Worm (Caenorhabditis elegans) whole organism, L2 larva: ENCODE data around the gene ins-15.

Experiments
- F13H6.1 ChIP-seq: sonication (generic microtip); optimal IDR thresholded peaks from 2 replicates; lab custom pipeline; 2016; ENCODE audit warnings: missing genetic modification characterization, missing compliant biosample characterization
- aly-2 ChIP-seq: fragments of 150-350 bp; optimal IDR thresholded peaks from 2 replicates; lab custom pipeline; 2014; ENCODE audit warnings: missing biosample characterization, missing genetic modification characterization
- ceh-16 ChIP-seq: fragments of 150-350 bp; optimal IDR thresholded peaks from 2 replicates; lab custom pipeline; 2014; ENCODE audit warnings: missing biosample characterization, missing genetic modification characterization
- dmd-4 ChIP-seq: sonication (generic microtip); optimal IDR thresholded peaks from 2 replicates; lab custom pipeline; 2017; ENCODE audit warnings: missing biosample characterization, missing genetic modification characterization
- lsy-2 ChIP-seq, 2 experiments: fragments of 150-350 bp in 1 of 2; sonication (generic microtip) in 1 of 2; optimal IDR thresholded peaks; 2 replicates each; lab custom pipeline; 2014 to 2017; ENCODE audit warnings: missing biosample characterization in 2 of 2, missing genetic modification characterization in 2 of 2
- nhr-12 ChIP-seq: fragments of 150-350 bp; optimal IDR thresholded peaks from 2 replicates; lab custom pipeline; 2014; ENCODE audit warnings: missing biosample characterization, missing genetic modification characterization
- ztf-11 ChIP-seq: sonication (generic microtip); optimal IDR thresholded peaks from 2 replicates; lab custom pipeline; 2017; ENCODE audit warnings: missing biosample characterization, missing genetic modification characterization

ce11 chrII:6782738-6783163 lies 38.2 kb upstream of the ins-15 start:
- TF ChIP-seq aly-2 (tag; lab: Kevin White, UChicago) = no peak
- TF ChIP-seq F13H6.1 (tag; lab: Kevin White, UChicago) = peak; percentile 39
- no peak for TF ChIP-seq dmd-4 (tag; lab: Kevin White, UChicago)
- TF ChIP-seq ztf-11 (tag; lab: Kevin White, UChicago) = no peak
- peak; percentile 38 to 65 for TF ChIP-seq lsy-2 (tag; optimal IDR thresholded peaks at IDR 0.05; lab: Kevin White, UChicago)
- no peak for TF ChIP-seq nhr-12 (tag; lab: Kevin White, UChicago)
- TF ChIP-seq ceh-16 (tag; lab: Kevin White, UChicago) = no peak
